Fruit fly (Drosophila melanogaster): ENCODE data around the gene CG15347.

DNA sequence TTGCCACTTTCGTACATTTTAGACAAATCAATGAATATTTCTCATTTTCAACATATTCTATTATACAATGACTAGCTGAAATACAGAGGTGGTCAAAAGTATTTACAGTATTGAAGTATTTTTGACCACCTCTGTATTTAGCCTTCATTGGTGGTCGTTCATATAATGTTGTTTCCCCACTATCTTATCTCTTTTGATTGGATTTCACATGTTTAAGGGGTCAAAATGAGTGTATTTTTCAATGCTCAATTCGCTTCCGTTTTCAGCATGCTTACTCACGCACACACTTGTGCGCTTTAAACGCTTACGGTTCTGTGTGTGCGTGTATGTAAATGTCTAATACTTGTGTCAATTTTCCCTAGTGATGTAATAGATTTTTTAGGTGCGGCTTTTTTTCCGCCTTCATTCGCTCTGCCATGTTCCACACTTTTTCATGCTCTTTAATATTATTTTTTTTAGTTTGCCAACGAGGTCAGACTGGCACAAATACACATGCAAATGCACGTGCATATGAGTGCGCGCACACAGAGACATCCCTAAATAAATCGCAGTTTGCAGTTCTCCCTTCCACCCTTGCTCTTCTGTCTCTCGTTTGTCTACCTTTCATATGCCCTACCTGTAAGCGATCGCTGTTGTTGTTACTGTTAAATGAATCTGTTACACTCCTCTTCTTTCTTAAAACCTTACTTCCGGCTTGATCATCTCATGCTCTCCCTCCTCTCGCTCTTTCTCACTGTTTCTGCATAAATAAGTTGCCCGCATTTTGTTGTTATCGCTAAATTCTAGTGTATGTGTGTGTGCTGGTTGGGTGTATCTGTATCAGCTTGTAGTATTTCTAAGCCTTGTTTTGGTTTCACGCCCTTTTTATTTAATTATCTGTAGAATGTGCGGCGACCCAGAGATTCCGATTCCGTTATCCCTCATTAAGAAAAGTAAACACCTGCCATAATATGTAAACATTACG lies 48.2 kb downstream of the CG15347 start:
- no peak for TF ChIP-seq CG6854 (GFP tag; optimal IDR thresholded peaks at IDR 0.05)
- TF ChIP-seq Sox102F (GFP tag; optimal IDR thresholded peaks at IDR 0.05), result no peak
- TF ChIP-seq Sox14 (GFP tag; optimal IDR thresholded peaks at IDR 0.05), result no peak
- no peak for TF ChIP-seq CG10631 (GFP tag; optimal IDR thresholded peaks at IDR 0.05)
- TF ChIP-seq dac (GFP tag; optimal IDR thresholded peaks at IDR 0.05), result no peak
- no peak for TF ChIP-seq Met (GFP tag; optimal IDR thresholded peaks at IDR 0.05)
- no peak for TF ChIP-seq CG11762 (GFP tag; optimal IDR thresholded peaks at IDR 0.05; ENCODE audit: insufficient read depth)
- TF ChIP-seq Ets21C (GFP tag; optimal IDR thresholded peaks at IDR 0.05), result no peak
